Fruit fly (Drosophila melanogaster): Measurements from ENCODE around the gene IP3K1.

The IP3K1 gene

DNA sequence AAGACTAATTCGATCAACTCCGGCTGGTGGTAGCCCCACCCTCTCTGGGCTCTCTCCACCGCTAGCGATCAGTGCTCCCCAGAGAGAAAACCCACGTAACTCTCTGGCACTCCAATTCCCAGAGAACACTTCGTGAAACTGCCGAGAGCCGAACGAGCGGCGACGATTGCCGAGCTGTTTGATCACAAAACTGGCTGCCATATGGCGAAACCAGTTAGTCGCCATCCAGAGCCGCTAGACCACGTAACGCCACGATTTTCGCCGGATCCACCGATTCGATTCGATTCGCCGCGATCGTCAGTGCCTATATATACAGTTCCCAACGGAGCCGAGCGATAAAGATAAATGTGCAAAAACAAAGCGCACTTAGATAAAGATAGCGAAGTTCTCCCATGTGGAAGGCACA is at the start of gene IP3K1:
IP3K1 (plus strand) TSS at position 209 of the 406 bp plus-strand sequence.
- no peak for TF ChIP-seq CG10979 (tag; optimal IDR thresholded peaks at IDR 0.05)
- peak; percentile 28 for TF ChIP-seq ERR (GFP tag; optimal IDR thresholded peaks at IDR 0.05)
- no peak for TF ChIP-seq cad (GFP tag; optimal IDR thresholded peaks at IDR 0.05)
- TF ChIP-seq fd3F (GFP tag; optimal IDR thresholded peaks at IDR 0.05), result no peak
- TF ChIP-seq Eip74EF (GFP tag; optimal IDR thresholded peaks at IDR 0.05), result peak in 1 of 2 experiments; percentile 61
- no peak for TF ChIP-seq Bteb2 (GFP tag; optimal IDR thresholded peaks at IDR 0.05)
- TF ChIP-seq BtbVII (GFP tag; optimal IDR thresholded peaks at IDR 0.05), result peak; percentile 62
- TF ChIP-seq B-H2 (GFP tag; optimal IDR thresholded peaks at IDR 0.05), result no peak
- no peak for TF ChIP-seq CG10565 (GFP tag; optimal IDR thresholded peaks at IDR 0.05)
- TF ChIP-seq dan (GFP tag; IDR thresholded peaks at IDR 0.05), result no peak
- no peak for TF ChIP-seq CG31388 (GFP tag; optimal IDR thresholded peaks at IDR 0.05)
- no peak for TF ChIP-seq CG11723 (GFP tag; optimal IDR thresholded peaks at IDR 0.05)
- peak; percentile 60 for TF ChIP-seq Drgx (GFP tag; IDR thresholded peaks at IDR 0.05)
- TF ChIP-seq CG11695 (GFP tag; IDR thresholded peaks at IDR 0.05), result peak; percentile 24; the same call in 1 of the 3 replicates
- TF ChIP-seq vfl (GFP tag; optimal IDR thresholded peaks at IDR 0.05), result no peak
- peak; percentile 38 for TF ChIP-seq CG17829 (tag; optimal IDR thresholded peaks at IDR 0.05)
- no peak for TF ChIP-seq CG3407 (GFP tag; optimal IDR thresholded peaks at IDR 0.05)
- TF ChIP-seq vvl (GFP tag; IDR thresholded peaks at IDR 0.05), result peak; percentile 79
- TF ChIP-seq sob (GFP tag; IDR thresholded peaks at IDR 0.05), result peak; percentile 68; the same call in 1 of the 2 replicates
- no peak for TF ChIP-seq pnt (GFP tag; optimal IDR thresholded peaks at IDR 0.05)
- TF ChIP-seq CG6175 (GFP tag; IDR thresholded peaks at IDR 0.05), result 0 out of 3 replicates have a peak, but pooled peaks have one; percentile 45
- no peak for TF ChIP-seq Hr3 (GFP tag; optimal IDR thresholded peaks at IDR 0.05)
- TF ChIP-seq CG2116 (GFP tag; optimal IDR thresholded peaks at IDR 0.05), result no peak
- no peak for TF ChIP-seq Camta (GFP tag; optimal IDR thresholded peaks at IDR 0.05)
- peak; percentile 96; the same call in 3 of the 4 replicates for TF ChIP-seq chinmo (GFP tag; IDR thresholded peaks at IDR 0.05; ENCODE audit: partially characterized antibody)
- TF ChIP-seq Hmr (GFP tag; optimal IDR thresholded peaks at IDR 0.05), result peak; percentile 51
- no peak for TF ChIP-seq kay (GFP tag; optimal IDR thresholded peaks at IDR 0.05)
- no peak for TF ChIP-seq eyg (GFP tag; optimal IDR thresholded peaks at IDR 0.05)
- TF ChIP-seq CG12219 (GFP tag; optimal IDR thresholded peaks at IDR 0.05), result peak; percentile 24
- TF ChIP-seq sens-2 (GFP tag; IDR thresholded peaks at IDR 0.05), result 0 out of 2 replicates have a peak, but pooled peaks have one; percentile 15
- 0 out of 2 replicates have a peak, but pooled peaks have one; percentile 34 for TF ChIP-seq Xrp1 (GFP tag; IDR thresholded peaks at IDR 0.05)
- TF ChIP-seq dmrt11E (tag; optimal IDR thresholded peaks at IDR 0.05), result no peak
- TF ChIP-seq aop (GFP tag; IDR thresholded peaks at IDR 0.05), result no peak
- no peak for TF ChIP-seq Hr78 (GFP tag; optimal IDR thresholded peaks at IDR 0.05)
- no peak for TF ChIP-seq zf30C (GFP tag; optimal IDR thresholded peaks at IDR 0.05)
- no peak for TF ChIP-seq jigr1 (GFP tag; IDR thresholded peaks at IDR 0.05)
- no peak for TF ChIP-seq luna (GFP tag; optimal IDR thresholded peaks at IDR 0.05)
- no peak; the same call in 1 of the 2 replicates for TF ChIP-seq MBD-R2 (GFP tag; IDR thresholded peaks at IDR 0.05)
- TF ChIP-seq bbx (GFP tag; IDR thresholded peaks at IDR 0.05; ENCODE audit: partially characterized antibody), result peak; percentile 74
- no peak for TF ChIP-seq corto (GFP tag; optimal IDR thresholded peaks at IDR 0.05)
- TF ChIP-seq ind (GFP tag; optimal IDR thresholded peaks at IDR 0.05), result no peak
- no peak for TF ChIP-seq cas (GFP tag; IDR thresholded peaks at IDR 0.05)
- peak; percentile 52 for TF ChIP-seq nau (GFP tag; optimal IDR thresholded peaks at IDR 0.05)
- no peak for TF ChIP-seq row (GFP tag; IDR thresholded peaks at IDR 0.05)
- TF ChIP-seq fu2 (GFP tag; optimal IDR thresholded peaks at IDR 0.05), result no peak
- no peak for TF ChIP-seq CG3838 (GFP tag; optimal IDR thresholded peaks at IDR 0.05)
- TF ChIP-seq Taf1 (GFP tag; IDR thresholded peaks at IDR 0.05), result no peak; the same call in 1 of the 2 replicates
- no peak for TF ChIP-seq CG17186 (GFP tag; optimal IDR thresholded peaks at IDR 0.05)
- no peak for TF ChIP-seq Hr51 (GFP tag; optimal IDR thresholded peaks at IDR 0.05)
- TF ChIP-seq exex (tag; optimal IDR thresholded peaks at IDR 0.05), result peak; percentile 47
- peak; percentile 87 for TF ChIP-seq sens (GFP tag)
